Worm (Caenorhabditis elegans): ENCODE measurements around the gene clec-263.

ce11 chrV:20556260-20556659 is 18.2 kb upstream of the clec-263 start, which contains the start of gene Y38H6C.23:
- TF ChIP-seq F13C5.2 (tag; optimal IDR thresholded peaks at IDR 0.05) (no peak), hnd-1 (tag; optimal IDR thresholded peaks at IDR 0.05) (no peak), hmg-4 (GFP tag; optimal IDR thresholded peaks at IDR 0.05) (no peak), ama-1 (optimal IDR thresholded peaks at IDR 0.05) (no peak)

Measured in whole organism, early embryonic.